Worm (Caenorhabditis elegans) whole organism, L4/young adult: ENCODE results near the gene K09A9.8.

Experiments
- W03F9.2 ChIP-seq: fragments of 150-350 bp; optimal IDR thresholded peaks from 2 replicates; lab custom pipeline; 2014; ENCODE audit warnings: missing biosample characterization, missing genetic modification characterization
- dao-5 ChIP-seq: sonication (generic microtip); optimal IDR thresholded peaks from 2 replicates; lab custom pipeline; 2016; ENCODE audit warnings: missing genotype, missing genetic modification characterization, moderate library complexity, missing compliant biosample characterization
- him-1 ChIP-seq: sonication (generic microtip); optimal IDR thresholded peaks from 2 replicates; lab custom pipeline; 2016; ENCODE audit warnings: missing genotype, missing genetic modification reagents, missing genetic modification characterization, missing compliant biosample characterization

DNA sequence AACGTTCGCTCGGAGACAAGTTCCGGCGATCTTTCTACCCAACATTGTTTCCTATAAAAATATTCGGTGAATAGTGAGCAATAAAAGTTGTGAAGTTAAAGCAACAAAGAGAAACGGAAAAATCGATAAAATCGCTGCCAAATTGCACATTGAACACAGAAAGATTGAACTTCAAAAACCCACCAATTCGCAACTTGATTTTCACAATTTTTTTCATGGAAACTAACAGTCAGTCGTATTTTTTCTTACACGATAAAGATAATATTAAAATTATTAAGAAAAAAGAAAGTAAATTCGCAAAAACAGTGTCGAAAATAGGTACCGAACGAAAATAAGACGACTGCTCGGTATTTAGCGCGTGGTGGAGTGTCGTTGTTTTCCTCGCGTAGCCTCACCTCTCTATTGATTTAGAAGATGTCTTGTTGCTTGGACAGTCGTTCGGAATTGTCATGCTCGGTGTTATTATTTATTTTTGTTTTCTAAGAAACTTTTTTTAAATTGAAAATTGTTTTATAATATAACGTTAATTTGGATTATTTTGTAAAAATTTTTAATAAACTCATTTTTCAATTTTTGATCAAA, 6.5 kb downstream of the K09A9.8 start, which contains the start of gene gas-1:
- TF ChIP-seq W03F9.2 (tag; lab: Kevin White, UChicago) (no peak), him-1 (no peak), dao-5 (tag; lab: Kevin White, UChicago) (no peak)
